Fruit fly (Drosophila melanogaster): ENCODE measurements around the gene Ir7c.

Ir7c gene

DNA sequence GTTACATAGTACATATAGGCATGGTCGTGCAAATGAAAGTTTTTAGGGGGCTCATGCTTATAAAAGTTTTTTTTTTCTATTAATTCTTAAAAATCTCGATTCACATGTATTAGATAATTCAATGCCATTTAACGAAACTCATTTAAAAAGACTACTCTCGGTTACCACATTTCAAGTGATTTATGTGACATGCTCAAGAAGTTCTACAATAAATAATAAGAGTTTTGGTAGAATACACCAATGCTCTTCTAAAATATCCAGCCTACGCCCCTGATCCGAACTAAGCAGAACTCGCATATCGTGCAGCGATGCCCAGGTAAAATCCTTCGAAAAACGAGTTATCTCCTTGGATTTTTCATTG is 18.3 kb downstream of the Ir7c start:
- TF ChIP-seq CG1233 (GFP tag; optimal IDR thresholded peaks at IDR 0.05) = no peak
- no peak for TF ChIP-seq CG9876 (GFP tag; optimal IDR thresholded peaks at IDR 0.05)
- no peak for TF ChIP-seq Neu2 (GFP tag; optimal IDR thresholded peaks at IDR 0.05; ENCODE audit: borderline replicate concordance)
- TF ChIP-seq usp (GFP tag; optimal IDR thresholded peaks at IDR 0.05) = no peak
- TF ChIP-seq CG6175 (GFP tag; IDR thresholded peaks at IDR 0.05) = no peak
- TF ChIP-seq CG13123 (GFP tag; optimal IDR thresholded peaks at IDR 0.05) = no peak
- TF ChIP-seq MTF-1 (GFP tag; optimal IDR thresholded peaks at IDR 0.05; ENCODE audit: borderline replicate concordance) = no peak
- no peak for TF ChIP-seq CG10565 (GFP tag; optimal IDR thresholded peaks at IDR 0.05)
- TF ChIP-seq CG18599 (GFP tag; optimal IDR thresholded peaks at IDR 0.05) = no peak
- TF ChIP-seq wor (GFP tag; IDR thresholded peaks at IDR 0.05) = no peak
- no peak for TF ChIP-seq CG11696 (GFP tag; IDR thresholded peaks at IDR 0.05)
- TF ChIP-seq eve (GFP tag; optimal IDR thresholded peaks at IDR 0.05) = no peak
- no peak for TF ChIP-seq Nf-YC (tag; optimal IDR thresholded peaks at IDR 0.05)
- no peak for TF ChIP-seq Deaf1 (tag; optimal IDR thresholded peaks at IDR 0.05)
- TF ChIP-seq sna (GFP tag; IDR thresholded peaks at IDR 0.05; ENCODE audit: partially characterized antibody) = no peak
- TF ChIP-seq CG2120 (GFP tag; optimal IDR thresholded peaks at IDR 0.05) = peak; percentile 14
- TF ChIP-seq kni (GFP tag; optimal IDR thresholded peaks at IDR 0.05) = no peak
- TF ChIP-seq sob (GFP tag; IDR thresholded peaks at IDR 0.05) = no peak
- TF ChIP-seq HmgZ (tag; optimal IDR thresholded peaks at IDR 0.05) = no peak
- TF ChIP-seq Hr78 (GFP tag; optimal IDR thresholded peaks at IDR 0.05) = no peak
- no peak for TF ChIP-seq ham (GFP tag; IDR thresholded peaks at IDR 0.05)
- TF ChIP-seq scrt (GFP tag; optimal IDR thresholded peaks at IDR 0.05) = no peak
- TF ChIP-seq zen2 (GFP tag; IDR thresholded peaks at IDR 0.05; ENCODE audit: partially characterized antibody) = no peak
- TF ChIP-seq CG32532 (GFP tag; IDR thresholded peaks at IDR 0.05) = no peak
- no peak for TF ChIP-seq dpn (GFP tag; optimal IDR thresholded peaks at IDR 0.05)
- no peak for TF ChIP-seq CG6813 (GFP tag; optimal IDR thresholded peaks at IDR 0.05)
- TF ChIP-seq D19A (tag; optimal IDR thresholded peaks at IDR 0.05) = peak; percentile 56
- no peak for TF ChIP-seq otp (GFP tag; IDR thresholded peaks at IDR 0.05)
- TF ChIP-seq CG3726 (GFP tag; IDR thresholded peaks at IDR 0.05) = no peak
- no peak for TF ChIP-seq CG8944 (GFP tag; optimal IDR thresholded peaks at IDR 0.05)
- TF ChIP-seq Gsc (GFP tag; IDR thresholded peaks at IDR 0.05) = no peak
- no peak for TF ChIP-seq caup (GFP tag; optimal IDR thresholded peaks at IDR 0.05; ENCODE audit: severe bottlenecking)
- peak; percentile 59 for TF ChIP-seq gem (tag; optimal IDR thresholded peaks at IDR 0.05)
- no peak for TF ChIP-seq fd102C (GFP tag; optimal IDR thresholded peaks at IDR 0.05)
- TF ChIP-seq CG34224 (GFP tag; IDR thresholded peaks at IDR 0.05; ENCODE audit: partially characterized antibody) = no peak
- no peak for TF ChIP-seq CG9609 (GFP tag; optimal IDR thresholded peaks at IDR 0.05)
- peak; percentile 30 for TF ChIP-seq CG12391 (tag; optimal IDR thresholded peaks at IDR 0.05)
- TF ChIP-seq Mrtf (GFP tag; IDR thresholded peaks at IDR 0.05) = no peak
- TF ChIP-seq sqz (GFP tag; optimal IDR thresholded peaks at IDR 0.05) = no peak
- TF ChIP-seq CG33557 (GFP tag; optimal IDR thresholded peaks at IDR 0.05) = peak; percentile 8
- no peak for TF ChIP-seq CG17802 (tag; optimal IDR thresholded peaks at IDR 0.05)
- no peak for TF ChIP-seq CG7372 (GFP tag; IDR thresholded peaks at IDR 0.05)
- TF ChIP-seq CG1832 (GFP tag; optimal IDR thresholded peaks at IDR 0.05) = no peak
- no peak for TF ChIP-seq Bdp1 (GFP tag; optimal IDR thresholded peaks at IDR 0.05)
- TF ChIP-seq Bteb2 (GFP tag; optimal IDR thresholded peaks at IDR 0.05) = no peak
- TF ChIP-seq Med (GFP tag) = peak; percentile 37
- no peak for TF ChIP-seq ato (GFP tag; IDR thresholded peaks at IDR 0.05; ENCODE audit: partially characterized antibody)
- no peak for TF ChIP-seq yki (optimal IDR thresholded peaks at IDR 0.05)
- peak in 1 of 2 experiments; percentile 26 for TF ChIP-seq insv (GFP tag; optimal IDR thresholded peaks at IDR 0.05)
- no peak for TF ChIP-seq CG12071 (GFP tag; optimal IDR thresholded peaks at IDR 0.05)
- TF ChIP-seq Elba2 (GFP tag; optimal IDR thresholded peaks at IDR 0.05) = no peak

Data from whole organism, embryonic.